Fruit fly (Drosophila melanogaster) whole organism, embryonic: Measurements from ENCODE around the gene IFT52.
A peak's percentile ranks its signal among the peaks of the same experiment; 100 is the strongest.

Experiments
- ATbp ChIP-seq: fragments of 200-800 bp; sonication (Bioruptor generic); optimal IDR thresholded peaks from 2 replicates; lab custom pipeline; 2017; ENCODE audit warnings: missing biosample characterization, mild to moderate bottlenecking, missing genetic modification characterization, missing genetic modification reagents
- CG10543 ChIP-seq: fragments of 200-800 bp; sonication (Bioruptor generic); optimal IDR thresholded peaks from 3 replicates; lab custom pipeline; 2017; ENCODE audit warnings: missing biosample characterization, mild to moderate bottlenecking, missing genetic modification characterization, moderate library complexity
- CG12071 ChIP-seq: fragments of 200-800 bp; sonication (Bioruptor generic); optimal IDR thresholded peaks from 3 replicates; lab custom pipeline; 2018; ENCODE audit warnings: missing biosample characterization, mild to moderate bottlenecking, missing genetic modification characterization
- CG12391 ChIP-seq: fragments of 200-800 bp; sonication (Bioruptor generic); optimal IDR thresholded peaks from 3 replicates; lab custom pipeline; 2018; ENCODE audit warnings: missing biosample characterization, mild to moderate bottlenecking, missing genetic modification characterization, moderate library complexity
- CG13123 ChIP-seq: fragments of 200-800 bp; sonication (Bioruptor generic); optimal IDR thresholded peaks from 2 replicates; lab custom pipeline; 2016; ENCODE audit warnings: missing biosample characterization, missing genetic modification characterization
- CG13287 ChIP-seq: fragments of 200-800 bp; sonication (Bioruptor generic); IDR thresholded peaks from 2 replicates; pipeline ENCODE4 v1.3.6; 2022; ENCODE audit warnings: missing biosample characterization, missing genetic modification characterization; ENCODE audit not compliant: partially characterized antibody
- CG13296 ChIP-seq: fragments of 200-800 bp; sonication (Bioruptor generic); optimal IDR thresholded peaks from 3 replicates; lab custom pipeline; 2018; ENCODE audit warnings: missing biosample characterization, mild to moderate bottlenecking, missing genetic modification characterization
- CG13424 ChIP-seq: fragments of 200-800 bp; sonication (Bioruptor generic); optimal IDR thresholded peaks from 2 replicates; lab custom pipeline; 2019; ENCODE audit warnings: missing biosample characterization, mild to moderate bottlenecking, missing genetic modification characterization, moderate library complexity
- CG14860 ChIP-seq: fragments of 200-800 bp; sonication (Bioruptor generic); IDR thresholded peaks from 3 replicates; pipeline ENCODE4 v1.3.6; 2022; ENCODE audit warnings: missing biosample characterization, missing genetic modification characterization; ENCODE audit not compliant: partially characterized antibody
- CG1529 ChIP-seq: fragments of 200-800 bp; sonication (Bioruptor generic); optimal IDR thresholded peaks from 3 replicates; lab custom pipeline; 2018; ENCODE audit warnings: missing biosample characterization, missing genetic modification characterization
- CG1602 ChIP-seq: fragments of 200-800 bp; sonication (Bioruptor generic); optimal IDR thresholded peaks from 3 replicates; lab custom pipeline; 2016; ENCODE audit warnings: missing biosample characterization, missing genetic modification characterization
- CG1792 ChIP-seq: fragments of 200-800 bp; sonication (Bioruptor generic); optimal IDR thresholded peaks from 2 replicates; lab custom pipeline; 2016; ENCODE audit warnings: missing biosample characterization, missing genetic modification characterization
- CG1832 ChIP-seq: fragments of 200-800 bp; sonication (Bioruptor generic); optimal IDR thresholded peaks from 2 replicates; lab custom pipeline; 2017; ENCODE audit warnings: missing biosample characterization, mild to moderate bottlenecking, missing genetic modification characterization, inconsistent platforms
- CG18599 ChIP-seq: fragments of 200-800 bp; sonication (Bioruptor generic); optimal IDR thresholded peaks from 3 replicates; lab custom pipeline; 2017; ENCODE audit warnings: missing biosample characterization, missing genetic modification characterization, mild to moderate bottlenecking, moderate library complexity, missing genetic modification reagents
- CG2120 ChIP-seq: fragments of 200-800 bp; sonication (Bioruptor generic); optimal IDR thresholded peaks from 3 replicates; lab custom pipeline; 2016; ENCODE audit warnings: missing biosample characterization, missing genetic modification characterization
- CG2712 ChIP-seq: fragments of 200-800 bp; optimal IDR thresholded peaks from 3 replicates; lab custom pipeline; 2019; ENCODE audit warnings: missing biosample characterization, mild to moderate bottlenecking, missing genetic modification characterization, moderate library complexity
- CG3065 ChIP-seq: fragments of 200-800 bp; sonication (Bioruptor generic); optimal IDR thresholded peaks from 2 replicates; lab custom pipeline; 2016; ENCODE audit warnings: missing biosample characterization, missing genetic modification characterization
- CG32532 ChIP-seq: fragments of 200-800 bp; sonication (Bioruptor generic); IDR thresholded peaks from 2 replicates; pipeline ENCODE4 v1.3.6; 2022; ENCODE audit warnings: missing biosample characterization, missing genetic modification characterization
- CG3847 ChIP-seq: fragments of 200-800 bp; sonication (Bioruptor generic); IDR thresholded peaks from 2 replicates; pipeline ENCODE4 v1.3.6; 2022; ENCODE audit warnings: missing biosample characterization, missing genetic modification characterization
- CG4360 ChIP-seq: fragments of 200-800 bp; sonication (Bioruptor generic); IDR thresholded peaks from 2 replicates; pipeline ENCODE4 v1.3.6; 2022; ENCODE audit warnings: missing biosample characterization, missing genetic modification characterization
- CG6813 ChIP-seq: fragments of 200-800 bp; sonication (Bioruptor generic); optimal IDR thresholded peaks from 2 replicates; lab custom pipeline; 2017; ENCODE audit warnings: missing biosample characterization, missing genetic modification characterization, mild to moderate bottlenecking, moderate library complexity, missing genetic modification reagents
- CG6854 ChIP-seq: fragments of 200-800 bp; sonication (Bioruptor generic); optimal IDR thresholded peaks from 3 replicates; lab custom pipeline; 2017; ENCODE audit warnings: missing biosample characterization, mild to moderate bottlenecking, missing genetic modification characterization
- CG7271 ChIP-seq: fragments of 200-800 bp; sonication (Bioruptor generic); optimal IDR thresholded peaks from 2 replicates; lab custom pipeline; 2018; ENCODE audit warnings: missing biosample characterization, mild to moderate bottlenecking, missing genetic modification characterization, moderate library complexity
- Camta ChIP-seq: fragments of 200-800 bp; sonication (Bioruptor generic); optimal IDR thresholded peaks from 2 replicates; lab custom pipeline; 2016; ENCODE audit warnings: missing biosample characterization, missing genetic modification characterization
- Chrac-16 ChIP-seq: fragments of 200-800 bp; sonication (Bioruptor generic); optimal IDR thresholded peaks from 3 replicates; lab custom pipeline; 2016; ENCODE audit warnings: missing biosample characterization, missing genetic modification characterization
- Dek ChIP-seq: fragments of 200-800 bp; sonication (Bioruptor generic); optimal IDR thresholded peaks from 3 replicates; lab custom pipeline; 2019; ENCODE audit warnings: missing biosample characterization, mild to moderate bottlenecking, missing genetic modification characterization, moderate library complexity
- HmgD ChIP-seq: fragments of 200-800 bp; sonication (Bioruptor generic); optimal IDR thresholded peaks from 3 replicates; lab custom pipeline; 2016; ENCODE audit warnings: missing biosample characterization, missing genetic modification characterization
- Hr3 ChIP-seq: fragments of 200-800 bp; sonication (Bioruptor generic); optimal IDR thresholded peaks from 3 replicates; lab custom pipeline; 2016; ENCODE audit warnings: missing biosample characterization, missing genetic modification characterization
- MBD-R2 ChIP-seq: fragments of 200-800 bp; sonication (Bioruptor generic); IDR thresholded peaks from 2 replicates; pipeline ENCODE4 v1.3.6; 2022; ENCODE audit warnings: missing biosample characterization, missing genetic modification characterization
- Nf-YA ChIP-seq: fragments of 200-800 bp; sonication (Bioruptor generic); IDR thresholded peaks from 2 replicates; pipeline ENCODE4 v1.3.6; 2022; ENCODE audit warnings: missing biosample characterization, missing genetic modification characterization
- Taf1 ChIP-seq: fragments of 200-800 bp; sonication (Bioruptor generic); IDR thresholded peaks from 2 replicates; pipeline ENCODE4 v1.3.6; 2022; ENCODE audit warnings: missing biosample characterization, missing genetic modification characterization
- Trl ChIP-seq, 3 experiments: fragments of >200 bp in 2 of 3; fragments of 200-800 bp in 1 of 3; sonication (Bioruptor generic) in 1 of 3; optimal IDR thresholded peaks; 2 replicates in 1 of 3; 3 replicates in 2 of 3; lab custom pipeline; 2016 to 2017; ENCODE audit warnings: missing biosample characterization in 1 of 3, missing genetic modification characterization in 1 of 3
- Vsx1 ChIP-seq: fragments of 200-800 bp; sonication (Bioruptor generic); optimal IDR thresholded peaks from 2 replicates; lab custom pipeline; 2017; ENCODE audit warnings: missing biosample characterization, mild to moderate bottlenecking, missing genetic modification characterization, missing genetic modification reagents
- ci ChIP-seq: fragments of 200-800 bp; sonication (Bioruptor generic); IDR thresholded peaks from 3 replicates; pipeline ENCODE4 v1.3.6; 2022; ENCODE audit warnings: missing biosample characterization, missing genetic modification characterization
- crp ChIP-seq, 2 experiments: fragments of 200-800 bp; sonication (Bioruptor generic); optimal IDR thresholded peaks; 2 replicates in 1 of 2; 3 replicates in 1 of 2; lab custom pipeline; 2017; ENCODE audit warnings: missing biosample characterization in 2 of 2, missing genetic modification characterization in 2 of 2, mild to moderate bottlenecking in 1 of 2, moderate library complexity in 1 of 2
- emc ChIP-seq: fragments of 200-800 bp; sonication (Bioruptor generic); optimal IDR thresholded peaks from 2 replicates; lab custom pipeline; 2016; ENCODE audit warnings: missing biosample characterization, missing genetic modification characterization
- eve ChIP-seq, 2 experiments: fragments of >200 bp; optimal IDR thresholded peaks; 2 replicates each; lab custom pipeline; 2017; ENCODE audit warnings: missing biosample characterization in 2 of 2, missing genetic modification characterization in 2 of 2
- fu2 ChIP-seq: fragments of 200-800 bp; sonication (Bioruptor generic); optimal IDR thresholded peaks from 2 replicates; lab custom pipeline; 2016; ENCODE audit warnings: missing biosample characterization, missing genetic modification characterization
- gem ChIP-seq: fragments of 200-800 bp; sonication (Bioruptor generic); optimal IDR thresholded peaks from 2 replicates; lab custom pipeline; 2019; ENCODE audit warnings: missing biosample characterization, mild to moderate bottlenecking, missing genetic modification characterization, moderate library complexity
- gsb-n ChIP-seq: fragments of 200-800 bp; sonication (Bioruptor generic); optimal IDR thresholded peaks from 3 replicates; lab custom pipeline; 2018; ENCODE audit warnings: missing biosample characterization, mild to moderate bottlenecking, missing genetic modification characterization
- lab ChIP-seq: fragments of 200-800 bp; sonication (Bioruptor generic); optimal IDR thresholded peaks from 3 replicates; lab custom pipeline; 2017; ENCODE audit warnings: missing biosample characterization, missing genetic modification characterization, mild to moderate bottlenecking, moderate library complexity, missing genetic modification reagents
- luna ChIP-seq: fragments of 200-800 bp; sonication (Bioruptor generic); optimal IDR thresholded peaks from 2 replicates; lab custom pipeline; 2016; ENCODE audit warnings: missing biosample characterization, missing genetic modification characterization
- nau ChIP-seq: fragments of 200-800 bp; sonication (Bioruptor generic); optimal IDR thresholded peaks from 3 replicates; lab custom pipeline; 2017; ENCODE audit warnings: missing biosample characterization, mild to moderate bottlenecking, missing genetic modification characterization, missing genetic modification reagents
- run ChIP-seq: fragments of 200-800 bp; sonication (Bioruptor generic); optimal IDR thresholded peaks from 3 replicates; lab custom pipeline; 2018; ENCODE audit warnings: missing biosample characterization, mild to moderate bottlenecking, missing genetic modification characterization
- schlank ChIP-seq: fragments of 200-800 bp; sonication (Bioruptor generic); optimal IDR thresholded peaks from 2 replicates; lab custom pipeline; 2018; ENCODE audit warnings: missing biosample characterization, mild to moderate bottlenecking, missing genetic modification characterization
- sima ChIP-seq: fragments of 200-800 bp; sonication (Bioruptor generic); optimal IDR thresholded peaks from 2 replicates; lab custom pipeline; 2016; ENCODE audit warnings: missing biosample characterization, missing genetic modification characterization
- sna ChIP-seq: fragments of 200-800 bp; sonication (Bioruptor generic); IDR thresholded peaks from 2 replicates; pipeline ENCODE4 v1.3.6; 2022; ENCODE audit warnings: missing biosample characterization, missing genetic modification characterization; ENCODE audit not compliant: partially characterized antibody
- ttk ChIP-seq: fragments of 200-800 bp; sonication (Bioruptor generic); IDR thresholded peaks from 2 replicates; pipeline ENCODE4 v2.1.2; 2022; ENCODE audit warnings: missing biosample characterization, missing genetic modification characterization
- vnd ChIP-seq: fragments of 200-800 bp; sonication (Bioruptor generic); IDR thresholded peaks from 3 replicates; pipeline ENCODE4 v1.3.6; 2022; ENCODE audit warnings: missing biosample characterization, missing genetic modification characterization; ENCODE audit not compliant: partially characterized antibody

IFT52 gene

DNA sequence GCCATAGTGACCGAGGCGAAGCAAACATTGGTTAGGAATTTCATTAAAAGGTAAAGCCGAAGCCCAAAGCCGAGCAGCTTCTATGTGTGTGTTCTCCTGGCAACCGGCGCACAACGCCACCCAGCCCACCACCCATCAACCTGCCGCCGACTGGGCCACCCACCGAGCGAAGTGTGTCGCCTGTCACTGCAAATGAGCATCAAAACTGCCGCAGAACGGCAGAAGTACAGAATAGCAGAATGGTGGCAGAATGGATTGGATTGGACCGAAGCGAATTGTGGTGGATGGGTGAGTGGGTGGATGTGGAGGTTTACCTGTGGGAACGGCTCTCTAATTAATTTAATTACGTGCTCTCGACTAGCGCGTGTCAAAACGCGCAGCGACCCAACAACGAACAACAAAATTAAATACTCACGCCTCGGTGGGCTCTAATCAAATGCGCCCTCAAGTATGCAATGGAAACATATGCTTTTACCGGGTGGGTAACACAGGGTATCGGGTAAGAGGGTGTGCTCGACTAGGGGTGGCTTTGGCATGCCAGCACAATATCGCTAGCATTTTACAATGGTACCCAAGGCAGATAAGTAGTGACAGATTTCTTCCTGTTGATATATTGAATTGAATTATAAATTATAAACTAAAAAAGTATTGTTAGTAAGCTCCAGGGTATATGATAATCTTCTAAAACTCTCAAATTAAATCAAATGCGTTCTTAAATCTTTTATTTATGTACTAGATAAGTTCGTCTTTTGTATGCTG is 17.5 kb downstream of the IFT52 start (continued):
- TF ChIP-seq CG12391 (tag; lab: Kevin White, UChicago): peak; percentile 51
- TF ChIP-seq CG2120: no peak
- TF ChIP-seq Taf1 (GFP tag; lab: Robert Waterston, UW): no peak
- no peak for TF ChIP-seq HmgD (GFP tag; lab: Kevin White, UChicago)
- no peak for TF ChIP-seq lab (GFP tag; lab: Kevin White, UChicago)
- no peak for TF ChIP-seq CG4360
- no peak for TF ChIP-seq CG12071 (GFP tag; lab: Kevin White, UChicago)
- TF ChIP-seq ci (GFP tag; lab: Robert Waterston, UW): no peak
- TF ChIP-seq CG1602 (GFP tag; lab: Kevin White, UChicago): no peak
- no peak for TF ChIP-seq Nf-YA (GFP tag; lab: Robert Waterston, UW)
- TF ChIP-seq vnd: peak; percentile 49; the same call in 1 of the 3 replicates
- peak; percentile 15 for TF ChIP-seq CG13424 (tag; lab: Kevin White, UChicago)
- no peak for TF ChIP-seq luna (GFP tag; lab: Kevin White, UChicago)
- no peak for TF ChIP-seq CG6813 (GFP tag; lab: Kevin White, UChicago)
- no peak for TF ChIP-seq CG6854 (GFP tag; lab: Kevin White, UChicago)
- TF ChIP-seq CG3847: no peak
- TF ChIP-seq gsb-n: peak; percentile 57
- no peak for TF ChIP-seq Vsx1
- TF ChIP-seq fu2 (GFP tag; lab: Kevin White, UChicago): no peak
- TF ChIP-seq gem (tag; lab: Kevin White, UChicago): no peak
- peak; percentile 48; the same call in 1 of the 3 replicates for TF ChIP-seq CG14860 (GFP tag; lab: Robert Waterston, UW)
- no peak for TF ChIP-seq nau
- no peak for TF ChIP-seq emc (GFP tag; lab: Kevin White, UChicago)
- TF ChIP-seq CG32532 (GFP tag; lab: Robert Waterston, UW): no peak
- no peak for TF ChIP-seq crp (GFP tag; optimal IDR thresholded peaks at IDR 0.05; lab: Kevin White, UChicago)
- TF ChIP-seq CG10543 (GFP tag; lab: Kevin White, UChicago): no peak
- TF ChIP-seq CG13287 (GFP tag; lab: Robert Waterston, UW): no peak
- TF ChIP-seq Trl (optimal IDR thresholded peaks at IDR 0.05; lab: Kevin White, UChicago): no peak
- no peak for TF ChIP-seq Trl (GFP tag; optimal IDR thresholded peaks at IDR 0.05; lab: Kevin White, UChicago)
- no peak for TF ChIP-seq CG1792 (GFP tag; lab: Kevin White, UChicago)
- TF ChIP-seq MBD-R2: no peak
- no peak for TF ChIP-seq CG13296 (GFP tag; lab: Kevin White, UChicago)
- no peak for TF ChIP-seq ATbp (GFP tag; lab: Kevin White, UChicago)
- no peak for TF ChIP-seq CG18599 (GFP tag; lab: Kevin White, UChicago)
- no peak for TF ChIP-seq Camta (GFP tag; lab: Kevin White, UChicago)
- no peak for TF ChIP-seq run (tag; lab: Kevin White, UChicago)
- no peak for TF ChIP-seq sna (GFP tag; lab: Robert Waterston, UW)
- no peak for TF ChIP-seq ttk
- no peak for TF ChIP-seq CG13123 (GFP tag; lab: Kevin White, UChicago)
- TF ChIP-seq schlank (tag; lab: Kevin White, UChicago): no peak
- peak; percentile 23 for TF ChIP-seq CG1529 (GFP tag; lab: Kevin White, UChicago)
- peak; percentile 52 for TF ChIP-seq Hr3
- TF ChIP-seq CG2712 (tag; lab: Kevin White, UChicago): peak; percentile 15
- TF ChIP-seq eve (GFP tag; optimal IDR thresholded peaks at IDR 0.05; lab: Kevin White, UChicago): peak in 1 of 2 experiments; percentile 51
- no peak for TF ChIP-seq CG3065 (GFP tag; lab: Kevin White, UChicago)
- TF ChIP-seq CG1832: no peak
- peak; percentile 43 for TF ChIP-seq Chrac-16
- no peak for TF ChIP-seq CG7271 (tag; lab: Kevin White, UChicago)
- TF ChIP-seq Dek (tag; lab: Kevin White, UChicago): no peak
- no peak for TF ChIP-seq sima (GFP tag; lab: Kevin White, UChicago)
